Fruit fly (Drosophila melanogaster) whole organism, embryonic: ENCODE results near the gene stnB.

Experiments
- BtbVII ChIP-seq: fragments of 200-800 bp; sonication (Bioruptor generic); optimal IDR thresholded peaks from 3 replicates; lab custom pipeline; 2017; ENCODE audit warnings: missing biosample characterization, mild to moderate bottlenecking, missing genetic modification characterization
- CG11560 ChIP-seq: fragments of 200-800 bp; sonication (Bioruptor generic); IDR thresholded peaks from 3 replicates; pipeline ENCODE4 v1.3.6; 2022; ENCODE audit warnings: missing biosample characterization, missing genetic modification characterization
- CG12155 ChIP-seq: fragments of 200-800 bp; sonication (Bioruptor generic); optimal IDR thresholded peaks from 3 replicates; lab custom pipeline; 2016; ENCODE audit warnings: missing biosample characterization, missing genetic modification characterization
- CG14710 ChIP-seq: fragments of 200-800 bp; sonication (Bioruptor generic); optimal IDR thresholded peaks from 3 replicates; lab custom pipeline; 2019; ENCODE audit warnings: missing biosample characterization, mild to moderate bottlenecking, missing genetic modification characterization, moderate library complexity
- CG14965 ChIP-seq: fragments of 200-800 bp; sonication (Bioruptor generic); optimal IDR thresholded peaks from 2 replicates; lab custom pipeline; 2016; ENCODE audit warnings: missing biosample characterization, missing genetic modification characterization, borderline replicate concordance
- CG15269 ChIP-seq: fragments of 200-800 bp; sonication (Bioruptor generic); optimal IDR thresholded peaks from 2 replicates; lab custom pipeline; 2018; ENCODE audit warnings: missing biosample characterization, mild to moderate bottlenecking, missing genetic modification characterization, moderate library complexity
- CG15514 ChIP-seq: fragments of 200-800 bp; sonication (Bioruptor generic); optimal IDR thresholded peaks from 3 replicates; lab custom pipeline; 2017; ENCODE audit warnings: missing biosample characterization, missing genetic modification characterization, mild to moderate bottlenecking, moderate library complexity, missing genetic modification reagents
- CG17385 ChIP-seq: fragments of 200-800 bp; sonication (Bioruptor generic); optimal IDR thresholded peaks from 3 replicates; lab custom pipeline; 2018; ENCODE audit warnings: missing biosample characterization, mild to moderate bottlenecking, missing genetic modification characterization
- CG17802 ChIP-seq: fragments of 200-800 bp; sonication (Bioruptor generic); optimal IDR thresholded peaks from 2 replicates; lab custom pipeline; 2018; ENCODE audit warnings: missing biosample characterization, mild to moderate bottlenecking, missing genetic modification characterization, moderate library complexity
- CG2875 ChIP-seq: fragments of 200-800 bp; sonication (Bioruptor generic); optimal IDR thresholded peaks from 2 replicates; lab custom pipeline; 2017; ENCODE audit warnings: missing biosample characterization, mild to moderate bottlenecking, missing genetic modification characterization, missing genetic modification reagents
- CG31365 ChIP-seq: fragments of 200-800 bp; sonication (Bioruptor generic); optimal IDR thresholded peaks from 2 replicates; lab custom pipeline; 2018; ENCODE audit warnings: missing biosample characterization, mild to moderate bottlenecking, missing genetic modification characterization
- CG33213 ChIP-seq: fragments of 200-800 bp; sonication (Bioruptor generic); optimal IDR thresholded peaks from 3 replicates; lab custom pipeline; 2016; ENCODE audit warnings: missing biosample characterization, missing genetic modification characterization
- CG33557 ChIP-seq: fragments of 200-800 bp; sonication (Bioruptor generic); optimal IDR thresholded peaks from 2 replicates; lab custom pipeline; 2019; ENCODE audit warnings: missing biosample characterization, mild to moderate bottlenecking, missing genetic modification characterization, moderate library complexity
- CG3726 ChIP-seq: fragments of 200-800 bp; sonication (Bioruptor generic); IDR thresholded peaks from 3 replicates; pipeline ENCODE4, ENCODE4 v1.3.6; 2022; ENCODE audit warnings: missing biosample characterization, missing genetic modification characterization
- CG4730 ChIP-seq: fragments of 200-800 bp; sonication (Bioruptor generic); IDR thresholded peaks from 2 replicates; pipeline ENCODE4 v1.3.6; 2022; ENCODE audit warnings: missing biosample characterization, missing genetic modification characterization
- CG4854 ChIP-seq: fragments of 200-800 bp; sonication (Bioruptor generic); optimal IDR thresholded peaks from 2 replicates; lab custom pipeline; 2016; ENCODE audit warnings: missing biosample characterization, missing genetic modification characterization, inconsistent platforms
- CG5953 ChIP-seq: fragments of 200-800 bp; sonication (Bioruptor generic); IDR thresholded peaks from 2 replicates; pipeline ENCODE4 v1.3.6; 2022; ENCODE audit warnings: missing biosample characterization, missing genetic modification characterization
- CG6791 ChIP-seq: fragments of 200-800 bp; sonication (Bioruptor generic); IDR thresholded peaks from 3 replicates; pipeline ENCODE4 v1.3.6; 2022; ENCODE audit warnings: missing biosample characterization, missing genetic modification characterization; ENCODE audit not compliant: partially characterized antibody
- CG7357 ChIP-seq: fragments of 200-800 bp; sonication (Bioruptor generic); IDR thresholded peaks from 3 replicates; pipeline ENCODE4 v1.3.6; 2022; ENCODE audit warnings: missing biosample characterization, missing genetic modification characterization
- CG7556 ChIP-seq: fragments of 200-800 bp; sonication (Bioruptor generic); optimal IDR thresholded peaks from 2 replicates; lab custom pipeline; 2017; ENCODE audit warnings: missing biosample characterization, mild to moderate bottlenecking, missing genetic modification characterization
- CG7928 ChIP-seq: fragments of 200-800 bp; sonication (Bioruptor generic); optimal IDR thresholded peaks from 2 replicates; lab custom pipeline; 2017; ENCODE audit warnings: missing biosample characterization, mild to moderate bottlenecking, missing genetic modification characterization
- CG8359 ChIP-seq: fragments of 200-800 bp; sonication (Bioruptor generic); optimal IDR thresholded peaks from 2 replicates; lab custom pipeline; 2017; ENCODE audit warnings: missing biosample characterization, mild to moderate bottlenecking, missing genetic modification characterization, borderline replicate concordance
- CG9817 ChIP-seq: fragments of 200-800 bp; sonication (Bioruptor generic); optimal IDR thresholded peaks from 2 replicates; lab custom pipeline; 2018; ENCODE audit warnings: missing biosample characterization, mild to moderate bottlenecking, missing genetic modification characterization, moderate library complexity
- D19B ChIP-seq: fragments of 200-800 bp; sonication (Bioruptor generic); optimal IDR thresholded peaks from 2 replicates; lab custom pipeline; 2017; ENCODE audit warnings: missing biosample characterization, mild to moderate bottlenecking, missing genetic modification characterization
- Dfd ChIP-seq, 2 experiments: fragments of >200 bp; optimal IDR thresholded peaks; 2 replicates each; lab custom pipeline; 2017; ENCODE audit warnings: missing biosample characterization in 2 of 2, missing genetic modification characterization in 2 of 2
- Dip3 ChIP-seq: fragments of 200-800 bp; sonication (Bioruptor generic); optimal IDR thresholded peaks from 3 replicates; lab custom pipeline; 2016; ENCODE audit warnings: missing biosample characterization, missing genetic modification characterization
- Doc2 ChIP-seq: fragments of 200-800 bp; sonication (Bioruptor generic); IDR thresholded peaks from 2 replicates; pipeline ENCODE4 v1.3.6; 2022; ENCODE audit warnings: missing biosample characterization, missing genetic modification characterization
- HHEX ChIP-seq: fragments of 200-800 bp; sonication (Bioruptor generic); optimal IDR thresholded peaks from 3 replicates; lab custom pipeline; 2017; ENCODE audit warnings: missing biosample characterization, mild to moderate bottlenecking, missing genetic modification characterization, missing genetic modification reagents
- HmgZ ChIP-seq: fragments of 200-800 bp; sonication (Bioruptor generic); optimal IDR thresholded peaks from 2 replicates; lab custom pipeline; 2018; ENCODE audit warnings: missing biosample characterization, mild to moderate bottlenecking, missing genetic modification characterization
- Hsf ChIP-seq: fragments of 200-800 bp; sonication (Bioruptor generic); optimal IDR thresholded peaks from 3 replicates; lab custom pipeline; 2016; ENCODE audit warnings: missing biosample characterization, missing genetic modification characterization
- Sox100B ChIP-seq: fragments of 200-800 bp; sonication (Bioruptor generic); optimal IDR thresholded peaks from 3 replicates; lab custom pipeline; 2018; ENCODE audit warnings: missing biosample characterization, mild to moderate bottlenecking, missing genetic modification characterization
- Sox102F ChIP-seq: fragments of 200-800 bp; sonication (Bioruptor generic); optimal IDR thresholded peaks from 2 replicates; lab custom pipeline; 2018; ENCODE audit warnings: missing biosample characterization, mild to moderate bottlenecking, missing genetic modification characterization, moderate library complexity
- Stat92E ChIP-seq, 3 experiments: fragments of >200 bp in 2 of 3; fragments of 200-800 bp in 1 of 3; sonication (Bioruptor generic) in 1 of 3; optimal IDR thresholded peaks; 2 replicates each; lab custom pipeline; 2017 to 2019; ENCODE audit warnings: missing biosample characterization in 3 of 3, missing genetic modification characterization in 3 of 3, mild to moderate bottlenecking in 1 of 3, moderate library complexity in 1 of 3
- aop ChIP-seq: fragments of 200-800 bp; sonication (Bioruptor generic); IDR thresholded peaks from 2 replicates; pipeline ENCODE4 v1.3.6; 2022; ENCODE audit warnings: missing biosample characterization, missing genetic modification characterization
- ase ChIP-seq: fragments of 200-800 bp; sonication (Bioruptor generic); IDR thresholded peaks from 3 replicates; pipeline ENCODE4 v1.3.6; 2022; ENCODE audit warnings: missing biosample characterization, missing genetic modification characterization
- chn ChIP-seq: fragments of 200-800 bp; sonication (Bioruptor generic); optimal IDR thresholded peaks from 2 replicates; lab custom pipeline; 2016; ENCODE audit warnings: missing biosample characterization, missing genetic modification characterization
- corto ChIP-seq: fragments of 200-800 bp; sonication (Bioruptor generic); optimal IDR thresholded peaks from 2 replicates; lab custom pipeline; 2016; ENCODE audit warnings: missing biosample characterization, mild to moderate bottlenecking, missing genetic modification characterization, moderate library complexity
- da ChIP-seq: fragments of 200-800 bp; sonication (Bioruptor generic); optimal IDR thresholded peaks from 2 replicates; lab custom pipeline; 2016; ENCODE audit warnings: missing biosample characterization, missing genetic modification characterization
- dpn ChIP-seq, 2 experiments: fragments of 200-800 bp; sonication (Bioruptor generic); optimal IDR thresholded peaks; 3 replicates each; lab custom pipeline; 2016; ENCODE audit warnings: missing biosample characterization in 2 of 2, missing genetic modification characterization in 2 of 2
- emc ChIP-seq: fragments of 200-800 bp; sonication (Bioruptor generic); optimal IDR thresholded peaks from 2 replicates; lab custom pipeline; 2016; ENCODE audit warnings: missing biosample characterization, missing genetic modification characterization
- ems ChIP-seq: fragments of 200-800 bp; sonication (Bioruptor generic); optimal IDR thresholded peaks from 3 replicates; lab custom pipeline; 2016; ENCODE audit warnings: missing biosample characterization, missing genetic modification characterization
- gce ChIP-seq: fragments of 200-800 bp; sonication (Bioruptor generic); IDR thresholded peaks from 3 replicates; pipeline ENCODE4 v1.3.6; 2022; ENCODE audit warnings: missing biosample characterization, missing genetic modification characterization
- gcm ChIP-seq: fragments of 200-800 bp; sonication (Bioruptor generic); optimal IDR thresholded peaks from 2 replicates; lab custom pipeline; 2019; ENCODE audit warnings: missing biosample characterization, mild to moderate bottlenecking, missing genetic modification characterization, moderate library complexity
- grn ChIP-seq: fragments of 200-800 bp; sonication (Bioruptor generic); optimal IDR thresholded peaks from 3 replicates; lab custom pipeline; 2017; ENCODE audit warnings: missing biosample characterization, missing genetic modification characterization
- gsb ChIP-seq: fragments of 200-800 bp; sonication (Bioruptor generic); IDR thresholded peaks from 2 replicates; pipeline ENCODE4 v1.3.6; 2022; ENCODE audit warnings: missing biosample characterization, missing genetic modification characterization
- lilli ChIP-seq: fragments of 200-800 bp; sonication (Bioruptor generic); optimal IDR thresholded peaks from 3 replicates; lab custom pipeline; 2016; ENCODE audit warnings: missing biosample characterization, missing genetic modification characterization
- lola ChIP-seq, 3 experiments: fragments of >200 bp in 2 of 3; fragments of 200-800 bp in 1 of 3; sonication (Bioruptor generic) in 1 of 3; optimal IDR thresholded peaks; 2 replicates each; lab custom pipeline; 2017 to 2019; ENCODE audit warnings: missing biosample characterization in 3 of 3, missing genetic modification characterization in 3 of 3, mild to moderate bottlenecking in 1 of 3, moderate library complexity in 1 of 3
- org-1 ChIP-seq: fragments of 200-800 bp; sonication (Bioruptor generic); optimal IDR thresholded peaks from 2 replicates; lab custom pipeline; 2017; ENCODE audit warnings: missing biosample characterization, missing genetic modification characterization
- run ChIP-seq: fragments of 200-800 bp; sonication (Bioruptor generic); optimal IDR thresholded peaks from 3 replicates; lab custom pipeline; 2018; ENCODE audit warnings: missing biosample characterization, mild to moderate bottlenecking, missing genetic modification characterization
- sd ChIP-seq: fragments of 200-800 bp; sonication (Bioruptor generic); optimal IDR thresholded peaks from 3 replicates; lab custom pipeline; 2018; ENCODE audit warnings: missing biosample characterization, mild to moderate bottlenecking, missing genetic modification characterization, moderate library complexity
- trem ChIP-seq: fragments of 200-800 bp; optimal IDR thresholded peaks from 3 replicates; lab custom pipeline; 2019; ENCODE audit warnings: missing biosample characterization, mild to moderate bottlenecking, missing genetic modification characterization, moderate library complexity

stnB gene

dm6 chrX:23013208-23013607 is 8.8 kb upstream of the stnB start, which contains the start of the genes Rab21 and Coa7 (continued):
- TF ChIP-seq CG5953 (GFP tag; lab: Robert Waterston, UW) (no peak), CG15514 (GFP tag; lab: Kevin White, UChicago) (peak; percentile 91), lola (GFP tag; optimal IDR thresholded peaks at IDR 0.05; lab: Kevin White, UChicago) (peak in 1 of 3 experiments; percentile 0), HHEX (GFP tag; lab: Kevin White, UChicago) (no peak), CG2875 (no peak), CG3726 (GFP tag; lab: Robert Waterston, UW) (no peak), CG11560 (tag; lab: Robert Waterston, UW) (no peak), Stat92E (GFP tag; optimal IDR thresholded peaks at IDR 0.05; lab: Kevin White, UChicago) (no peak), CG12155 (peak; percentile 21), sd (no peak), CG7928 (GFP tag; lab: Kevin White, UChicago) (peak; percentile 33), D19B (no peak), run (tag; lab: Kevin White, UChicago) (no peak), CG4730 (GFP tag; lab: Robert Waterston, UW) (no peak), gce (no peak), CG14965 (GFP tag; lab: Kevin White, UChicago) (no peak), HmgZ (peak; percentile 50), CG17385 (GFP tag; lab: Kevin White, UChicago) (no peak), gcm (GFP tag; lab: Kevin White, UChicago) (no peak), CG9817 (tag; lab: Kevin White, UChicago) (peak; percentile 13), lilli (GFP tag; lab: Kevin White, UChicago) (peak; percentile 29), CG7357 (no peak), Sox102F (GFP tag; lab: Kevin White, UChicago) (no peak), corto (GFP tag; lab: Kevin White, UChicago) (no peak), dpn (GFP tag; optimal IDR thresholded peaks at IDR 0.05; lab: Kevin White, UChicago) (peak in 1 of 2 experiments; percentile 21), Dip3 (GFP tag; lab: Kevin White, UChicago) (no peak), grn (GFP tag; lab: Kevin White, UChicago) (no peak), chn (GFP tag; lab: Kevin White, UChicago) (peak; percentile 17), CG33557 (no peak), Dfd (GFP tag; optimal IDR thresholded peaks at IDR 0.05; lab: Kevin White, UChicago) (no peak), CG4854 (no peak), Sox100B (GFP tag; lab: Kevin White, UChicago) (no peak), da (no peak), CG8359 (GFP tag; lab: Kevin White, UChicago) (no peak), CG14710 (tag; lab: Kevin White, UChicago) (peak; percentile 55), gsb (GFP tag; lab: Robert Waterston, UW) (no peak), CG31365 (tag; lab: Kevin White, UChicago) (no peak), ase (GFP tag; lab: Robert Waterston, UW) (no peak), CG33213 (GFP tag; lab: Kevin White, UChicago) (peak; percentile 78), trem (tag; lab: Kevin White, UChicago) (peak; percentile 61), Doc2 (GFP tag; lab: Robert Waterston, UW) (no peak), org-1 (no peak), CG6791 (peak; percentile 96), emc (GFP tag; lab: Kevin White, UChicago) (no peak), BtbVII (GFP tag; lab: Kevin White, UChicago) (no peak), Hsf (GFP tag; lab: Kevin White, UChicago) (no peak), ems (GFP tag; lab: Kevin White, UChicago) (peak; percentile 27), CG17802 (tag; lab: Kevin White, UChicago) (peak; percentile 10), CG15269 (no peak), CG7556 (no peak), aop (no peak)
